Fruit fly (Drosophila melanogaster) whole organism, prepupa: Measurements from ENCODE around the gene Oat.

Source experiments
- CG10631 ChIP-seq: fragments of 200-800 bp; sonication (Bioruptor generic); optimal IDR thresholded peaks from 2 replicates; lab custom pipeline; 2016; ENCODE audit warnings: missing biosample characterization, missing genetic modification characterization
- CG8119 ChIP-seq: fragments of 200-800 bp; sonication (Bioruptor generic); IDR thresholded peaks from 3 replicates; pipeline ENCODE4 v1.3.6; 2022; ENCODE audit warnings: missing biosample characterization, missing genetic modification characterization
- CG8632 ChIP-seq: fragments of 200-800 bp; sonication (Bioruptor generic); optimal IDR thresholded peaks from 3 replicates; lab custom pipeline; 2016; ENCODE audit warnings: missing biosample characterization, missing genetic modification characterization
- Eip75B ChIP-seq: fragments of 200-800 bp; sonication (Bioruptor generic); optimal IDR thresholded peaks from 3 replicates; lab custom pipeline; 2016; ENCODE audit warnings: missing biosample characterization, missing genetic modification characterization
- Eip78C ChIP-seq: fragments of 200-800 bp; sonication (Bioruptor generic); peaks from one replicate; lab custom pipeline; 2016; ENCODE audit warnings: missing biosample characterization, missing genetic modification characterization
- Ets21C ChIP-seq: fragments of 200-800 bp; sonication (Bioruptor generic); optimal IDR thresholded peaks from 3 replicates; lab custom pipeline; 2016; ENCODE audit warnings: missing biosample characterization, missing genetic modification characterization
- Hr39 ChIP-seq: fragments of 200-800 bp; sonication (Bioruptor generic); optimal IDR thresholded peaks from 2 replicates; lab custom pipeline; 2016; ENCODE audit warnings: missing biosample characterization, missing genetic modification characterization
- OdsH ChIP-seq: fragments of 200-800 bp; sonication (Bioruptor generic); optimal IDR thresholded peaks from 3 replicates; lab custom pipeline; 2016; ENCODE audit warnings: missing biosample characterization, missing genetic modification characterization
- Sox15 ChIP-seq: fragments of 200-800 bp; sonication (Bioruptor generic); optimal IDR thresholded peaks from 3 replicates; lab custom pipeline; 2016; ENCODE audit warnings: missing biosample characterization, missing genetic modification characterization
- acj6 ChIP-seq: fragments of 200-800 bp; sonication (Bioruptor generic); optimal IDR thresholded peaks from 3 replicates; lab custom pipeline; 2016; ENCODE audit warnings: missing biosample characterization, missing genetic modification characterization
- dsx ChIP-seq: fragments of 200-800 bp; optimal IDR thresholded peaks from 3 replicates; lab custom pipeline; 2019; ENCODE audit warnings: missing biosample characterization, mild to moderate bottlenecking, missing genetic modification characterization, moderate library complexity; ENCODE audit not compliant: poor library complexity, severe bottlenecking
- salr ChIP-seq, 2 experiments: fragments of 200-800 bp; sonication (Bioruptor generic); optimal IDR thresholded peaks; 3 replicates each; lab custom pipeline; 2016 to 2018; ENCODE audit warnings: missing biosample characterization in 2 of 2, missing genetic modification characterization in 2 of 2, mild to moderate bottlenecking in 1 of 2
- svp ChIP-seq: fragments of 200-800 bp; sonication (Bioruptor generic); peaks from one replicate; lab custom pipeline; 2016; ENCODE audit warnings: missing biosample characterization, missing genetic modification characterization

DNA sequence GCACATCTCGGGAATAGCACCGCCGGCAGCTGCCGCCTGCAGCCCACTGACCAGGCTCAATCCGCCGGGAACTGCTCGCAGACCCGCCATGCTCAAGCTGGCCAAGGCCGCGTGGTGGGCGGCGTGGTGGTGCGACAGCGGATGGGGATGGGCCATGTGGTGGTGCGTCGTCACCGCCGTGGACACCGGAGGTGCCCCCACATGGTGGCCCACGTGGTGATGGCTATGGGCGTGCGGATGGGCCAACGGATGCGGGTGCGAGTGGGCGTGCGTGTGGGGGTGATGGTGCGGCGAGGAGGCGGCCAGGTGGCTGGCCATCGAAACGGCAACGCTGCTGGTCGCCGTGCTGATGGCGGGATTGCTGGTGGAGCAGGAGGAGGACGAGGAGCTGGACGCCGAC, 3.8 kb upstream of the Oat start:
- no peak for TF ChIP-seq CG8632 (GFP tag; lab: Kevin White, UChicago)
- no peak for TF ChIP-seq acj6 (GFP tag; lab: Kevin White, UChicago)
- no peak for TF ChIP-seq CG8119 (GFP tag; lab: Robert Waterston, UW)
- no peak for TF ChIP-seq dsx
- TF ChIP-seq Sox15 (GFP tag; lab: Kevin White, UChicago): no peak
- no peak for TF ChIP-seq CG10631
- no peak for TF ChIP-seq Eip78C
- TF ChIP-seq Eip75B (GFP tag; lab: Kevin White, UChicago): no peak
- no peak for TF ChIP-seq Hr39 (GFP tag; lab: Kevin White, UChicago)
- no peak for TF ChIP-seq svp (GFP tag; lab: Kevin White, UChicago)
- no peak for TF ChIP-seq salr (GFP tag; optimal IDR thresholded peaks at IDR 0.05; lab: Kevin White, UChicago)
- no peak for TF ChIP-seq Ets21C (GFP tag; lab: Kevin White, UChicago)
- TF ChIP-seq OdsH: no peak
